Worm (Caenorhabditis elegans) whole organism, mixed stage, embryonic: ENCODE data around the gene taf-12.

Source experiments
- M03D4.4 ChIP-seq: sonication (generic microtip); optimal IDR thresholded peaks from 2 replicates; lab custom pipeline; 2017; ENCODE audit warnings: mild to moderate bottlenecking, missing genetic modification characterization, missing compliant biosample characterization
- bed-3 ChIP-seq: fragments of 200-800 bp; sonication (Bioruptor generic); optimal IDR thresholded peaks from 3 replicates; lab custom pipeline; 2018; ENCODE audit warnings: mild to moderate bottlenecking, missing genetic modification characterization, moderate library complexity, missing compliant biosample characterization
- blmp-1 ChIP-seq: fragments of 150-350 bp; optimal IDR thresholded peaks from 2 replicates; lab custom pipeline; 2014; ENCODE audit warnings: missing biosample characterization, missing genetic modification characterization
- ceh-39 ChIP-seq: fragments of 150-350 bp; optimal IDR thresholded peaks from 2 replicates; lab custom pipeline; 2014; ENCODE audit warnings: missing biosample characterization, missing genetic modification characterization
- ceh-43 ChIP-seq: fragments of 200-800 bp; sonication (Bioruptor generic); optimal IDR thresholded peaks from 2 replicates; lab custom pipeline; 2018; ENCODE audit warnings: mild to moderate bottlenecking, missing genetic modification characterization, moderate library complexity, missing compliant biosample characterization
- ceh-83 ChIP-seq: fragments of 200-800 bp; sonication (Bioruptor generic); optimal IDR thresholded peaks from 2 replicates; lab custom pipeline; 2018; ENCODE audit warnings: mild to moderate bottlenecking, missing genetic modification characterization, missing compliant biosample characterization
- cnd-1 ChIP-seq: fragments of 200-800 bp; sonication (Bioruptor generic); optimal IDR thresholded peaks from 2 replicates; lab custom pipeline; 2018; ENCODE audit warnings: mild to moderate bottlenecking, missing genetic modification characterization, missing compliant biosample characterization
- drap-1 ChIP-seq: fragments of 200-800 bp; sonication (Bioruptor generic); optimal IDR thresholded peaks from 3 replicates; lab custom pipeline; 2018; ENCODE audit warnings: mild to moderate bottlenecking, missing genetic modification characterization, missing compliant biosample characterization
- elt-1 ChIP-seq: sonication (generic microtip); optimal IDR thresholded peaks from 2 replicates; lab custom pipeline; 2017; ENCODE audit warnings: missing genetic modification characterization, mild to moderate bottlenecking, missing compliant biosample characterization, antibody characterized with exemption, moderate library complexity, borderline replicate concordance; ENCODE audit not compliant: insufficient read depth
- elt-3 ChIP-seq: fragments of 150-350 bp; optimal IDR thresholded peaks from 2 replicates; lab custom pipeline; 2014; ENCODE audit warnings: missing biosample characterization, missing genetic modification characterization
- ham-2 ChIP-seq: fragments of 200-800 bp; sonication (Bioruptor generic); optimal IDR thresholded peaks from 2 replicates; lab custom pipeline; 2018; ENCODE audit warnings: mild to moderate bottlenecking, missing genetic modification characterization, missing compliant biosample characterization
- hlh-1 ChIP-seq: fragments of 150-350 bp; optimal IDR thresholded peaks from 2 replicates; lab custom pipeline; 2014; ENCODE audit warnings: missing biosample characterization, missing genetic modification reagents, missing genetic modification characterization
- lin-13 ChIP-seq: fragments of 150-350 bp; optimal IDR thresholded peaks from 2 replicates; lab custom pipeline; 2014; ENCODE audit warnings: missing biosample characterization, missing genetic modification characterization
- lin-32 ChIP-seq: fragments of 200-800 bp; sonication (Bioruptor generic); optimal IDR thresholded peaks from 2 replicates; lab custom pipeline; 2018; ENCODE audit warnings: mild to moderate bottlenecking, missing genetic modification characterization, missing compliant biosample characterization
- lsy-2 ChIP-seq: fragments of 150-350 bp; optimal IDR thresholded peaks from 2 replicates; lab custom pipeline; 2014; ENCODE audit warnings: missing biosample characterization, missing genetic modification characterization
- mep-1 ChIP-seq: fragments of 150-350 bp; optimal IDR thresholded peaks from 2 replicates; lab custom pipeline; 2017; ENCODE audit warnings: missing biosample characterization, missing genetic modification reagents, missing genetic modification characterization, inconsistent platforms
- mls-2 ChIP-seq: sonication (generic microtip); optimal IDR thresholded peaks from 2 replicates; lab custom pipeline; 2016; ENCODE audit warnings: mild to moderate bottlenecking, missing genetic modification characterization, moderate library complexity, missing compliant biosample characterization
- nhr-12 ChIP-seq: fragments of 150-350 bp; optimal IDR thresholded peaks from 2 replicates; lab custom pipeline; 2014; ENCODE audit warnings: missing biosample characterization, missing genetic modification characterization
- nhr-2 ChIP-seq: fragments of 150-350 bp; optimal IDR thresholded peaks from 2 replicates; lab custom pipeline; 2014; ENCODE audit warnings: missing biosample characterization, missing genetic modification characterization
- nhr-237 ChIP-seq: fragments of 150-350 bp; optimal IDR thresholded peaks from 2 replicates; lab custom pipeline; 2014; ENCODE audit warnings: missing biosample characterization, missing genetic modification characterization
- nhr-76 ChIP-seq: sonication (generic microtip); optimal IDR thresholded peaks from 2 replicates; lab custom pipeline; 2017; ENCODE audit warnings: missing biosample characterization, missing genetic modification characterization
- pha-4 ChIP-seq: fragments of 150-350 bp; optimal IDR thresholded peaks from 2 replicates; lab custom pipeline; 2018; ENCODE audit warnings: missing biosample characterization, missing genetic modification reagents, missing genetic modification characterization
- sem-2 ChIP-seq: fragments of 200-800 bp; sonication (Bioruptor generic); optimal IDR thresholded peaks from 2 replicates; lab custom pipeline; 2018; ENCODE audit warnings: mild to moderate bottlenecking, missing genetic modification characterization, missing compliant biosample characterization
- snpc-4 ChIP-seq: fragments of 150-350 bp; optimal IDR thresholded peaks from 2 replicates; lab custom pipeline; 2014; ENCODE audit warnings: missing biosample characterization, missing genetic modification characterization
- sptf-1 ChIP-seq: sonication (generic microtip); optimal IDR thresholded peaks from 2 replicates; lab custom pipeline; 2017; ENCODE audit warnings: mild to moderate bottlenecking, missing genetic modification characterization, moderate library complexity, missing compliant biosample characterization
- tbx-8 ChIP-seq: fragments of 200-800 bp; sonication (Bioruptor generic); optimal IDR thresholded peaks from 2 replicates; lab custom pipeline; 2018; ENCODE audit warnings: mild to moderate bottlenecking, missing genetic modification characterization, moderate library complexity, missing compliant biosample characterization
- unc-120 ChIP-seq: sonication (generic microtip); optimal IDR thresholded peaks from 2 replicates; lab custom pipeline; 2017; ENCODE audit warnings: missing genetic modification characterization, missing compliant biosample characterization; ENCODE audit not compliant: poor library complexity, severe bottlenecking
- unc-62 ChIP-seq: fragments of 150-350 bp; optimal IDR thresholded peaks from 2 replicates; lab custom pipeline; 2014; ENCODE audit warnings: missing biosample characterization, missing genetic modification reagents, missing genetic modification characterization
- zip-8 ChIP-seq: fragments of 150-350 bp; optimal IDR thresholded peaks from 2 replicates; lab custom pipeline; 2014; ENCODE audit warnings: missing biosample characterization, missing genetic modification characterization
- ztf-11 ChIP-seq: fragments of 150-350 bp; optimal IDR thresholded peaks from 2 replicates; lab custom pipeline; 2014; ENCODE audit warnings: missing biosample characterization, missing genetic modification characterization

taf-12 gene

ce11 chrIII:11869231-11869912 is at the start of gene taf-12:
Gene taf-12 (minus strand): TSS chrIII:11869281.
- no peak for TF ChIP-seq ham-2
- no peak for TF ChIP-seq cnd-1 (tag; lab: Kevin White, UChicago)
- TF ChIP-seq drap-1 (GFP tag; lab: Kevin White, UChicago): no peak
- TF ChIP-seq lin-13 (tag; lab: Kevin White, UChicago): no peak
- no peak for TF ChIP-seq elt-3
- TF ChIP-seq ceh-83 (GFP tag; lab: Kevin White, UChicago): no peak

- peak; percentile 56 for TF ChIP-seq sptf-1
- no peak for TF ChIP-seq ceh-39 (tag; lab: Kevin White, UChicago)
- no peak for TF ChIP-seq bed-3 (GFP tag; lab: Kevin White, UChicago)
- TF ChIP-seq elt-3: no peak
- no peak for TF ChIP-seq nhr-237 (tag; lab: Kevin White, UChicago)
- TF ChIP-seq lsy-2 (tag; lab: Kevin White, UChicago): no peak
- TF ChIP-seq mls-2 (tag; lab: Kevin White, UChicago): no peak
- no peak for TF ChIP-seq drap-1 (GFP tag; lab: Kevin White, UChicago)
- no peak for TF ChIP-seq ztf-11 (tag; lab: Kevin White, UChicago)
- no peak for TF ChIP-seq hlh-1
- no peak for TF ChIP-seq unc-62 (GFP tag; lab: Kevin White, UChicago)
- no peak for TF ChIP-seq ceh-43
- TF ChIP-seq snpc-4 (tag; lab: Kevin White, UChicago): no peak
- peak; percentile 7 for TF ChIP-seq M03D4.4 (tag; lab: Kevin White, UChicago)
- TF ChIP-seq ceh-83 (GFP tag; lab: Kevin White, UChicago): peak; percentile 58
- TF ChIP-seq sem-2 (GFP tag; lab: Kevin White, UChicago): no peak
- peak; percentile 29 for TF ChIP-seq cnd-1 (tag; lab: Kevin White, UChicago)
- no peak for TF ChIP-seq nhr-76 (tag; lab: Kevin White, UChicago)
- TF ChIP-seq lin-32 (GFP tag; lab: Kevin White, UChicago): no peak
- peak; percentile 12 for TF ChIP-seq unc-120 (tag; lab: Kevin White, UChicago)
- TF ChIP-seq nhr-12: no peak
- TF ChIP-seq lin-13 (tag; lab: Kevin White, UChicago): peak; percentile 6
Measured at ce11 chrIII:11918247-11918769, 49.2 kb upstream of the taf-12 start, which contains the start of gene znf-593. Gene znf-593 (minus strand): TSS chrIII:11918719.

ce11 chrIII:11917525-11917924 is 48.4 kb upstream of the taf-12 start:
- no peak for TF ChIP-seq lin-13 (tag; lab: Kevin White, UChicago)
- TF ChIP-seq elt-1 (tag; lab: Kevin White, UChicago): no peak
- TF ChIP-seq cnd-1 (tag; lab: Kevin White, UChicago): no peak
- no peak for TF ChIP-seq lin-32 (GFP tag; lab: Kevin White, UChicago)
- no peak for TF ChIP-seq ztf-11 (tag; lab: Kevin White, UChicago)
- no peak for TF ChIP-seq blmp-1 (tag; lab: Kevin White, UChicago)
- no peak for TF ChIP-seq lsy-2 (tag; lab: Kevin White, UChicago)
- TF ChIP-seq ceh-83 (GFP tag; lab: Kevin White, UChicago): no peak
- no peak for TF ChIP-seq sptf-1
- TF ChIP-seq unc-62 (GFP tag; lab: Kevin White, UChicago): no peak
- no peak for TF ChIP-seq sem-2 (GFP tag; lab: Kevin White, UChicago)
- no peak for TF ChIP-seq pha-4 (tag; lab: Kevin White, UChicago)

ce11 chrIII:11917090-11917489 is 48.0 kb upstream of the taf-12 start:
- TF ChIP-seq cnd-1 (tag; lab: Kevin White, UChicago) (no peak), ztf-11 (tag; lab: Kevin White, UChicago) (no peak), blmp-1 (tag; lab: Kevin White, UChicago) (no peak), ceh-43 (no peak), bed-3 (GFP tag; lab: Kevin White, UChicago) (no peak), sem-2 (GFP tag; lab: Kevin White, UChicago) (no peak), tbx-8 (no peak), zip-8 (tag; lab: Kevin White, UChicago) (no peak), nhr-2 (tag; lab: Kevin White, UChicago) (no peak), mep-1 (tag; lab: Kevin White, UChicago) (no peak), lsy-2 (tag; lab: Kevin White, UChicago) (no peak), ceh-83 (GFP tag; lab: Kevin White, UChicago) (no peak), hlh-1 (no peak), ceh-39 (tag; lab: Kevin White, UChicago) (no peak), mls-2 (tag; lab: Kevin White, UChicago) (no peak), nhr-237 (tag; lab: Kevin White, UChicago) (no peak), lin-13 (tag; lab: Kevin White, UChicago) (no peak), unc-120 (tag; lab: Kevin White, UChicago) (no peak)
